Worm (Caenorhabditis elegans): ENCODE measurements around the gene F35A5.8.
A peak's percentile ranks its signal among the peaks of the same experiment; 100 is the strongest.

Gene F35A5.8

ce11 chrX:3772405-3772804, 30.9 kb downstream of the F35A5.8 start, which contains the start of gene F47B7.2 (continued):
- TF ChIP-seq egl-13 (tag; optimal IDR thresholded peaks at IDR 0.05): no peak
- TF ChIP-seq mep-1 (tag; optimal IDR thresholded peaks at IDR 0.05): peak; percentile 69
- no peak for TF ChIP-seq jun-1 (tag; optimal IDR thresholded peaks at IDR 0.05)
- TF ChIP-seq nhr-85 (tag): no peak
- TF ChIP-seq unc-62 (GFP tag; optimal IDR thresholded peaks at IDR 0.05): no peak
- no peak for TF ChIP-seq ama-1 (optimal IDR thresholded peaks at IDR 0.05)
- TF ChIP-seq F16B12.6 (tag; optimal IDR thresholded peaks at IDR 0.05): peak; percentile 87
- TF ChIP-seq aha-1 (tag; optimal IDR thresholded peaks at IDR 0.05): no peak
- TF ChIP-seq mef-2 (tag; optimal IDR thresholded peaks at IDR 0.05): no peak
- no peak for TF ChIP-seq zip-4 (GFP tag; optimal IDR thresholded peaks at IDR 0.05)
- no peak for TF ChIP-seq isw-1 (GFP tag; IDR thresholded peaks at IDR 0.05)
- no peak for TF ChIP-seq lin-13 (GFP tag; optimal IDR thresholded peaks at IDR 0.05)
- TF ChIP-seq swsn-7 (tag; optimal IDR thresholded peaks at IDR 0.05): peak; percentile 33
- TF ChIP-seq nhr-19 (GFP tag; conservative IDR thresholded peaks at IDR 0.05): no peak
- TF ChIP-seq skn-1 (tag; optimal IDR thresholded peaks at IDR 0.05): no peak
- TF ChIP-seq dpl-1 (GFP tag; optimal IDR thresholded peaks at IDR 0.05): peak in 1 of 3 experiments; percentile 5
- no peak for TF ChIP-seq mdl-1 (tag; optimal IDR thresholded peaks at IDR 0.05)
- no peak for TF ChIP-seq hlh-4 (tag; optimal IDR thresholded peaks at IDR 0.05)
- TF ChIP-seq lin-15B (tag; optimal IDR thresholded peaks at IDR 0.05): no peak
- no peak for TF ChIP-seq lin-39 (tag; optimal IDR thresholded peaks at IDR 0.05)
- peak; percentile 58 for TF ChIP-seq lin-14 (GFP tag; optimal IDR thresholded peaks at IDR 0.05)
- peak; percentile 25 for TF ChIP-seq C16A3.4 (tag; optimal IDR thresholded peaks at IDR 0.05)
- TF ChIP-seq nhr-84 (tag; optimal IDR thresholded peaks at IDR 0.05): no peak
- TF ChIP-seq ceh-8 (GFP tag; optimal IDR thresholded peaks at IDR 0.05): no peak
- no peak for TF ChIP-seq fos-1 (tag; optimal IDR thresholded peaks at IDR 0.05)
- TF ChIP-seq tbx-2 (tag; optimal IDR thresholded peaks at IDR 0.05): peak; percentile 32
- TF ChIP-seq snpc-4 (tag; optimal IDR thresholded peaks at IDR 0.05): peak; percentile 13
- TF ChIP-seq snu-23 (GFP tag; optimal IDR thresholded peaks at IDR 0.05): peak; percentile 57
- TF ChIP-seq ceh-90 (tag; optimal IDR thresholded peaks at IDR 0.05): no peak
- no peak for TF ChIP-seq ztf-11 (tag; optimal IDR thresholded peaks at IDR 0.05)
- no peak for TF ChIP-seq sox-4 (tag; optimal IDR thresholded peaks at IDR 0.05)
- TF ChIP-seq egl-27 (tag; optimal IDR thresholded peaks at IDR 0.05): no peak
- no peak for TF ChIP-seq pag-3 (tag; optimal IDR thresholded peaks at IDR 0.05; ENCODE audit: borderline replicate concordance, insufficient read depth)
- no peak for TF ChIP-seq pqm-1 (tag; optimal IDR thresholded peaks at IDR 0.05)
- TF ChIP-seq blmp-1 (tag; optimal IDR thresholded peaks at IDR 0.05): peak; percentile 52
- TF ChIP-seq pax-3 (tag; optimal IDR thresholded peaks at IDR 0.05): no peak
- TF ChIP-seq tlp-1 (tag; optimal IDR thresholded peaks at IDR 0.05): no peak
- TF ChIP-seq lir-3 (tag; optimal IDR thresholded peaks at IDR 0.05; ENCODE audit: poor library complexity): no peak
- TF ChIP-seq dsc-1 (tag; optimal IDR thresholded peaks at IDR 0.05): peak; percentile 39
- no peak for TF ChIP-seq nhr-12 (tag; optimal IDR thresholded peaks at IDR 0.05)
- peak; percentile 7 for TF ChIP-seq nhr-90 (tag; optimal IDR thresholded peaks at IDR 0.05; ENCODE audit: poor library complexity)
- TF ChIP-seq nhr-47 (tag; optimal IDR thresholded peaks at IDR 0.05): peak; percentile 60
- TF ChIP-seq ceh-88 (GFP tag; IDR thresholded peaks at IDR 0.05): no peak
- TF ChIP-seq ceh-82 (tag; optimal IDR thresholded peaks at IDR 0.05): no peak

- TF ChIP-seq sox-4 (tag; optimal IDR thresholded peaks at IDR 0.05) (no peak), ceh-88 (GFP tag; IDR thresholded peaks at IDR 0.05) (no peak), unc-30 (tag; optimal IDR thresholded peaks at IDR 0.05) (no peak), sptf-1 (tag; optimal IDR thresholded peaks at IDR 0.05) (no peak), alr-1 (tag; optimal IDR thresholded peaks at IDR 0.05; ENCODE audit: borderline replicate concordance) (no peak), mab-9 (GFP tag; IDR thresholded peaks at IDR 0.05) (no peak), nhr-71 (tag; optimal IDR thresholded peaks at IDR 0.05) (no peak), egl-27 (tag; optimal IDR thresholded peaks at IDR 0.05) (no peak)
Measured at ce11 chrX:3768717-3769116, 34.5 kb downstream of the F35A5.8 start, which contains the start of gene F47B7.5. TSS of gene F47B7.5 (minus strand) at chrX:3768817.

Data from whole organism, L1 larva.